Worm (Caenorhabditis elegans) whole organism, L3 larva: ENCODE data around the gene R11D1.12.

Source experiments
- R02D3.7 ChIP-seq: fragments of 150-350 bp; optimal IDR thresholded peaks from 2 replicates; lab custom pipeline; 2014; ENCODE audit warnings: missing biosample characterization, missing genetic modification characterization
- ZK546.5 ChIP-seq: sonication (generic microtip); optimal IDR thresholded peaks from 2 replicates; lab custom pipeline; 2017; ENCODE audit warnings: missing biosample characterization, missing genetic modification characterization
- ceh-82 ChIP-seq: fragments of 150-350 bp; optimal IDR thresholded peaks from 2 replicates; lab custom pipeline; 2014; ENCODE audit warnings: missing biosample characterization, missing genetic modification characterization
- daf-12 ChIP-seq: fragments of 150-350 bp; optimal IDR thresholded peaks from 2 replicates; lab custom pipeline; 2014; ENCODE audit warnings: missing biosample characterization, missing genetic modification reagents, missing genetic modification characterization
- elt-1 ChIP-seq: fragments of 150-350 bp; optimal IDR thresholded peaks from 2 replicates; lab custom pipeline; 2014; ENCODE audit warnings: missing biosample characterization, missing genetic modification characterization
- elt-2 ChIP-seq: sonication (generic microtip); optimal IDR thresholded peaks from 2 replicates; lab custom pipeline; 2016; ENCODE audit warnings: missing genetic modification reagents, mild to moderate bottlenecking, missing genetic modification characterization, missing compliant biosample characterization
- eor-1 ChIP-seq, 2 experiments: fragments of 150-350 bp; optimal IDR thresholded peaks; 2 replicates each; lab custom pipeline; 2014 to 2018; ENCODE audit warnings: missing biosample characterization in 2 of 2, missing genetic modification characterization in 2 of 2
- fkh-10 ChIP-seq: sonication (generic microtip); optimal IDR thresholded peaks from 2 replicates; lab custom pipeline; 2017; ENCODE audit warnings: missing biosample characterization, missing genetic modification reagents, missing genetic modification characterization
- fos-1 ChIP-seq: fragments of 150-350 bp; optimal IDR thresholded peaks from 2 replicates; lab custom pipeline; 2014; ENCODE audit warnings: missing biosample characterization, missing genetic modification characterization
- hmg-11 ChIP-seq: sonication (generic microtip); optimal IDR thresholded peaks from 2 replicates; lab custom pipeline; 2016; ENCODE audit warnings: missing genetic modification characterization, missing compliant biosample characterization
- jun-1 ChIP-seq: fragments of 150-350 bp; optimal IDR thresholded peaks from 2 replicates; lab custom pipeline; 2014; ENCODE audit warnings: missing biosample characterization, missing genetic modification reagents, missing genetic modification characterization
- lin-15B ChIP-seq: fragments of 150-350 bp; optimal IDR thresholded peaks from 2 replicates; lab custom pipeline; 2014; ENCODE audit warnings: missing biosample characterization, missing genetic modification characterization
- lsy-12 ChIP-seq: sonication (generic microtip); optimal IDR thresholded peaks from 2 replicates; lab custom pipeline; 2016; ENCODE audit warnings: mild to moderate bottlenecking, missing genetic modification characterization, missing compliant biosample characterization
- mdl-1 ChIP-seq: fragments of 150-350 bp; optimal IDR thresholded peaks from 2 replicates; lab custom pipeline; 2014; ENCODE audit warnings: missing biosample characterization, missing genetic modification characterization
- mml-1 ChIP-seq: fragments of 150-350 bp; sonication (generic microtip); optimal IDR thresholded peaks from 3 replicates; lab custom pipeline; 2014; ENCODE audit warnings: missing biosample characterization, missing genetic modification characterization
- nfya-1 ChIP-seq: sonication (generic microtip); optimal IDR thresholded peaks from 2 replicates; lab custom pipeline; 2017; ENCODE audit warnings: missing genetic modification characterization, mild to moderate bottlenecking, missing compliant biosample characterization, antibody characterized with exemption, moderate library complexity; ENCODE audit not compliant: insufficient read depth
- nhr-11 ChIP-seq: fragments of 150-350 bp; optimal IDR thresholded peaks from 2 replicates; lab custom pipeline; 2014; ENCODE audit warnings: missing biosample characterization, missing genetic modification characterization
- nhr-23 ChIP-seq: fragments of 150-350 bp; optimal IDR thresholded peaks from 2 replicates; lab custom pipeline; 2014; ENCODE audit warnings: missing biosample characterization, missing genetic modification reagents, missing genetic modification characterization
- nhr-237 ChIP-seq: fragments of 150-350 bp; optimal IDR thresholded peaks from 2 replicates; lab custom pipeline; 2014; ENCODE audit warnings: missing biosample characterization, missing genetic modification characterization
- nhr-25 ChIP-seq: sonication (generic microtip); optimal IDR thresholded peaks from 2 replicates; lab custom pipeline; 2017; ENCODE audit warnings: missing biosample characterization, missing genetic modification characterization
- nhr-43 ChIP-seq: sonication (generic microtip); optimal IDR thresholded peaks from 2 replicates; lab custom pipeline; 2016; ENCODE audit warnings: mild to moderate bottlenecking, missing genetic modification characterization, missing compliant biosample characterization; ENCODE audit not compliant: poor library complexity, severe bottlenecking
- nhr-76 ChIP-seq: fragments of 150-350 bp; sonication (generic microtip); optimal IDR thresholded peaks from 5 replicates; lab custom pipeline; 2014; ENCODE audit warnings: missing biosample characterization, missing genetic modification characterization
- pha-4 ChIP-seq: fragments of 150-350 bp; optimal IDR thresholded peaks from 2 replicates; lab custom pipeline; 2014; ENCODE audit warnings: missing biosample characterization, missing genetic modification reagents, missing genetic modification characterization
- pqm-1 ChIP-seq: fragments of 150-350 bp; optimal IDR thresholded peaks from 2 replicates; lab custom pipeline; 2017; ENCODE audit warnings: missing biosample characterization, missing genetic modification characterization, inconsistent platforms
- sea-2 ChIP-seq: fragments of 150-350 bp; sonication (generic microtip); optimal IDR thresholded peaks from 4 replicates; lab custom pipeline; 2014; ENCODE audit warnings: missing biosample characterization, missing genetic modification reagents, missing genetic modification characterization
- snpc-4 ChIP-seq: fragments of 150-350 bp; optimal IDR thresholded peaks from 2 replicates; lab custom pipeline; 2014; ENCODE audit warnings: missing biosample characterization, missing genetic modification characterization
- unc-39 ChIP-seq: sonication (generic microtip); optimal IDR thresholded peaks from 4 replicates; lab custom pipeline; 2017; ENCODE audit warnings: missing biosample characterization, missing genetic modification characterization
- unc-62 ChIP-seq: fragments of 150-350 bp; sonication (generic microtip); optimal IDR thresholded peaks from 4 replicates; lab custom pipeline; 2014; ENCODE audit warnings: missing biosample characterization, missing genetic modification reagents, missing genetic modification characterization
- zag-1 ChIP-seq: fragments of 150-350 bp; optimal IDR thresholded peaks from 2 replicates; lab custom pipeline; 2014; ENCODE audit warnings: missing biosample characterization, missing genetic modification characterization
- ztf-11 ChIP-seq: fragments of 150-350 bp; optimal IDR thresholded peaks from 2 replicates; lab custom pipeline; 2014; ENCODE audit warnings: missing biosample characterization, missing genetic modification characterization
- ztf-4 ChIP-seq: fragments of 150-350 bp; optimal IDR thresholded peaks from 2 replicates; lab custom pipeline; 2014; ENCODE audit warnings: missing biosample characterization, missing genetic modification characterization

Gene R11D1.12

DNA sequence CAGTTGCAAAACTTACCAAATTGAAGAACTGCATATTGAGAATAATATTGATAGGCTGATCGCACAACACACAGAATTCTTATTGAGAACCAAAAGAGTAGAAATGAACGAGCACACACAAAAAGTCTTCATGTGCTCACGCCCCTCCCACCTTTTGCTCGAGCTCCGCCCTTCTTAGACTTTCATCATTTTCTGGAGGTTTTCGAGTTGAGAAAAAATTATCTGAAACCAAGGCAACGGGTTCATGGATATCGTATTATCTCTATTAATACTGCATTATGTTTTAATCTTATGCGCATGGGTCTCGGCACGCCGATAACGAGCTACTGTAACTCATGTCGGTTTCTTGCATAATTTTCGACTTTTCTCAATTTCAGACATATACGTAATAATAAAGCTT is at the start of gene R11D1.12:
R11D1.12 (minus strand) TSS at position 101 of the 400 bp plus-strand sequence.
- TF ChIP-seq nhr-23 (tag; lab: Kevin White, UChicago) = no peak

DNA sequence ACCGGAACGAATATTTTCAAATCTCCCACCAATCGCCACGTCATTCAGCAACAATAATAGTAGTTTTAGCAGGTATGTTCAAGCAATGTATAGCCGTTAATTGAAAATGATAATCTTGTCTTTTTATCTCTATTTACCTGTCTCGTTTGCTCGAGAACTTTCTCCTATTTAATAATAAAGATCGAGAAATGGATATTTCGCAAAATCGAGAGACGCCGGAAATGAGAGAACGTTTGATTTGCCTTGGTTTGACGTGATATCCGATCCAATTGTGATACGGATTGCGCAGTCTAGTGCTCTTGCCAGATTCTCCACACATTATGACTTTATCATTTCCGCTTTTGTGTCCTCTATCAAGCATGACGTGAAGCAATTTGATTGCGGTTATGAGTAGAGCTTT is 48.1 kb upstream of the R11D1.12 start:
- TF ChIP-seq fkh-10 (no peak), elt-2 (tag; lab: Kevin White, UChicago) (no peak), eor-1 (tag; optimal IDR thresholded peaks at IDR 0.05; lab: Kevin White, UChicago) (no peak), fos-1 (no peak), nfya-1 (tag; lab: Kevin White, UChicago) (no peak), R02D3.7 (tag; lab: Kevin White, UChicago) (no peak), daf-12 (tag; lab: Kevin White, UChicago) (no peak), hmg-11 (no peak), nhr-237 (tag; lab: Kevin White, UChicago) (no peak), sea-2 (GFP tag; lab: Kevin White, UChicago) (no peak), nhr-76 (tag; lab: Kevin White, UChicago) (no peak), ztf-11 (no peak), ztf-4 (tag; lab: Kevin White, UChicago) (no peak)

DNA sequence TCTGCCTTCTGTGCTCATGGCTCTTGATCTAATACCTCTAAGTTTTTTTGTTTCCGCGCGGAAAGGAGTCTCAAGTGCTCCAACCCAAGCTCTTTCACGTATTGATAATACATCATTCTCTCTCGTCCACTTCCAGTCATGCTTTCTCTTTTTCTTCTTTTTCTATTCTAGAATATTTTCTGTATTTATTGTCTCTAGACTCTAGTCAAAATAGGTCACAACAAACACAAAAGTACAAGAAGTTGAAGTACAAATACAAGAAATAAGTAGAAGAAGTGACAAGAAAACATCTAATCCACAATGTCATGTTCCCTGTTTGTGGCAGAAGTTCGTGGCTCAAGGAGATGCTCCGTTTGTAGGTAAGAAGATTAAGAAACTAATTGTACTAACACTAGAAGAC is 47.4 kb upstream of the R11D1.12 start, which contains the start of gene ZC455.1:
ZC455.1 (plus strand) TSS at position 301 of the 400 bp plus-strand sequence.
- TF ChIP-seq ceh-82 (tag; lab: Kevin White, UChicago) = no peak
- TF ChIP-seq ztf-4 (tag; lab: Kevin White, UChicago) = no peak
- TF ChIP-seq snpc-4 = no peak
- no peak for TF ChIP-seq nhr-25 (tag; lab: Kevin White, UChicago)
- TF ChIP-seq mdl-1 (tag; lab: Kevin White, UChicago) = no peak
- no peak for TF ChIP-seq ZK546.5 (tag; lab: Kevin White, UChicago)
- TF ChIP-seq sea-2 (GFP tag; lab: Kevin White, UChicago) = no peak
- no peak for TF ChIP-seq daf-12 (tag; lab: Kevin White, UChicago)
- no peak for TF ChIP-seq ztf-11
- TF ChIP-seq zag-1 (tag; lab: Kevin White, UChicago) = no peak
- TF ChIP-seq eor-1 (tag; optimal IDR thresholded peaks at IDR 0.05; lab: Kevin White, UChicago) = no peak
- TF ChIP-seq nhr-11 (tag; lab: Kevin White, UChicago) = no peak
- TF ChIP-seq, all 47 proteins: peak for 0

DNA sequence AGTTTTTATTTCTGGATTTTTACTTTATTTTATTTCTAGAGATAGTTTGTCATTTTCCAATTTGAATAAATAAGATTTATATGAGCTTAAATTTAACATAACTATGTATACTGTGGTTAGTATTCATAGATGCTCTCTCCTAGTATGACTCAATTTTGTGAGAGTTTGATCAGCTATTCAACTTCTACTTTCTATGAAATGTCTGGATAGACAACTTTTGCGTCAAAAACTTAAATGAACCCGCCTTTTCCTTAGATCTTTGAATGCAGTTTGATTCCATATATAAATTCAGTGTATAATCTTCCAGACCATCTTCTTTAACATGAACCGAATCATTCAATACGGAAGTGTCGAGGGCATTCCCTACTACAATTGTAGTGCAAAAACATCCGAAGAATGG is 43.2 kb upstream of the R11D1.12 start, which contains the start of gene srt-43:
srt-43 (plus strand) TSS at position 301 of the 400 bp plus-strand sequence.
- TF ChIP-seq mdl-1 (tag; lab: Kevin White, UChicago) = no peak
- no peak for TF ChIP-seq unc-62 (GFP tag; lab: Kevin White, UChicago)
- no peak for TF ChIP-seq lsy-12 (tag; lab: Kevin White, UChicago)
- no peak for TF ChIP-seq pqm-1
- TF ChIP-seq mml-1 (tag; lab: Kevin White, UChicago) = no peak
- no peak for TF ChIP-seq pha-4
- no peak for TF ChIP-seq lin-15B
- no peak for TF ChIP-seq jun-1
- no peak for TF ChIP-seq elt-2 (tag; lab: Kevin White, UChicago)
- TF ChIP-seq nhr-237 (tag; lab: Kevin White, UChicago) = no peak
- no peak for TF ChIP-seq nhr-43 (tag; lab: Kevin White, UChicago)
- TF ChIP-seq ztf-4 (tag; lab: Kevin White, UChicago) = no peak
- no peak for TF ChIP-seq nfya-1 (tag; lab: Kevin White, UChicago)
- TF ChIP-seq hmg-11 = no peak
- no peak for TF ChIP-seq elt-1
- no peak for TF ChIP-seq nhr-23 (tag; lab: Kevin White, UChicago)

DNA sequence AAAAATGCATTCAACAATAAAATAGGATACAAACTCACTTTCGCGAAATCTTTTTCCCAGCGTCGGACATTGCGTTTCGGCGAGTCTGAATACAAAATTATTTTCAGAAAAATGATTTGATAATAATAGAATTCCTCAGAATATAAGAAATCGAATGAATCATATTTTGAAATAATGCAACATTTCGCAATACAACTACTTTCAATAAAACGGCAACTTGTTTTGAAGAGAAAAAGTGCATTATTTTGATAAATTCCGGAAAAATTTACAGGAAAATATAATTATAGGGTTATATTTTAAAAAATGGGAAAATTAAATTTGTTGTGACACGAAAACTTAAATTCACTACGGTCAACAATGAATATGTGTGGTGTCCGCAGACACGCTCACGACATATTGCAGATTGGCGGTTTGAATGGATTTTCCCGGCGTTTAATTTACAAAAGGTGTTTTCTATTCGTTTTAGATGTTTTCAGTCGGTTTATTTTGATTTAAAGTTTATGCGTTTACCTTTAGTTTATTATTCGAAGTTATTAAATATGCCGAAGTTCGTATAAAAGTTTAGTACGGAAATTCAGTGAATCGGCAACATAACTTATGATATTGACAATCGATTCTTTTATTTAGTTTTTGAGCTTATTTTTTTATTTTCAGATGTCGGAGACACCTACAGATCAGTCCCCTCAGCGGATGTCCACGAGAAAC is 37.6 kb upstream of the R11D1.12 start, which contains the start of the genes abcf-1 and scc-3:
abcf-1 (minus strand) TSS at position 85 of the 705 bp plus-strand sequence.
scc-3 (plus strand) TSS at position 655 of the 705 bp plus-strand sequence.
- peak; percentile 78 for TF ChIP-seq nfya-1 (tag; lab: Kevin White, UChicago)
- peak; percentile 2 for TF ChIP-seq pqm-1
- no peak for TF ChIP-seq ztf-4 (tag; lab: Kevin White, UChicago)
- peak; percentile 22 for TF ChIP-seq lin-15B
- no peak for TF ChIP-seq unc-39 (tag; lab: Kevin White, UChicago)
- TF ChIP-seq pha-4 = peak; percentile 80
- TF ChIP-seq, all 47 proteins: peak for 4
